Fruit fly (Drosophila melanogaster): Measurements from ENCODE around the gene CG7246.

The CG7246 gene

dm6 chrX:9075641-9076324 is 5.1 kb downstream of the CG7246 start:
- TF ChIP-seq CTCF (optimal IDR thresholded peaks at IDR 0.05) (no peak), CG8478 (optimal IDR thresholded peaks at IDR 0.05) (no peak)

dm6 chrX:9074040-9074439 is 6.8 kb downstream of the CG7246 start:
- TF ChIP-seq CTCF (optimal IDR thresholded peaks at IDR 0.05) (no peak), CG8478 (optimal IDR thresholded peaks at IDR 0.05) (no peak)

- TF ChIP-seq CTCF (optimal IDR thresholded peaks at IDR 0.05) (no peak), CG8478 (optimal IDR thresholded peaks at IDR 0.05) (no peak)
These were observed 9.5 kb downstream of the CG7246 start, which contains the start of gene CG10970 for dm6 chrX:9071308-9071707. Gene CG10970 (minus strand): TSS chrX:9071408.

dm6 chrX:9068822-9069221 is 12.0 kb downstream of the CG7246 start:
- TF ChIP-seq CG8478 (optimal IDR thresholded peaks at IDR 0.05) (no peak), CTCF (optimal IDR thresholded peaks at IDR 0.05) (no peak)

- no peak for TF ChIP-seq CTCF (optimal IDR thresholded peaks at IDR 0.05)
- no peak for TF ChIP-seq CG8478 (optimal IDR thresholded peaks at IDR 0.05)
These were observed 12.9 kb downstream of the CG7246 start, which contains the start of gene CG15365 for dm6 chrX:9067754-9068477. Gene CG15365 (minus strand): TSS chrX:9067983.

- no peak for TF ChIP-seq CTCF (optimal IDR thresholded peaks at IDR 0.05)
- TF ChIP-seq CG8478 (optimal IDR thresholded peaks at IDR 0.05) = no peak
These were observed 13.9 kb downstream of the CG7246 start for dm6 chrX:9066802-9067489.

- TF ChIP-seq CG8478 (optimal IDR thresholded peaks at IDR 0.05) = no peak
- TF ChIP-seq CTCF (optimal IDR thresholded peaks at IDR 0.05) = no peak
These were observed 16.8 kb downstream of the CG7246 start for dm6 chrX:9064029-9064428.

- TF ChIP-seq CG8478 (optimal IDR thresholded peaks at IDR 0.05) = no peak
- TF ChIP-seq CTCF (optimal IDR thresholded peaks at IDR 0.05) = no peak
These were observed 17.4 kb downstream of the CG7246 start for dm6 chrX:9063425-9063824.

dm6 chrX:9062665-9063064 is 18.2 kb downstream of the CG7246 start:
- TF ChIP-seq CG8478 (optimal IDR thresholded peaks at IDR 0.05) = no peak

- TF ChIP-seq CTCF (optimal IDR thresholded peaks at IDR 0.05) (no peak), CG8478 (optimal IDR thresholded peaks at IDR 0.05) (no peak)
These were observed 19.6 kb downstream of the CG7246 start for dm6 chrX:9061299-9061698.

dm6 chrX:9060078-9060477 is 20.8 kb downstream of the CG7246 start:
- TF ChIP-seq CG8478 (optimal IDR thresholded peaks at IDR 0.05) (no peak), CTCF (optimal IDR thresholded peaks at IDR 0.05) (no peak)

- TF ChIP-seq CG8478 (optimal IDR thresholded peaks at IDR 0.05) = no peak
- no peak for TF ChIP-seq CTCF (optimal IDR thresholded peaks at IDR 0.05)
These were observed 31.9 kb downstream of the CG7246 start for dm6 chrX:9048941-9049340.

- no peak for TF ChIP-seq CG8478 (optimal IDR thresholded peaks at IDR 0.05)
- no peak for TF ChIP-seq CTCF (optimal IDR thresholded peaks at IDR 0.05)
These were observed 32.5 kb downstream of the CG7246 start for dm6 chrX:9048385-9048750.

- TF ChIP-seq CTCF (optimal IDR thresholded peaks at IDR 0.05) (no peak), CG8478 (optimal IDR thresholded peaks at IDR 0.05) (no peak)
These were observed 33.0 kb downstream of the CG7246 start for dm6 chrX:9047725-9048384.

- TF ChIP-seq CG8478 (optimal IDR thresholded peaks at IDR 0.05) = no peak
- TF ChIP-seq CTCF (optimal IDR thresholded peaks at IDR 0.05) = no peak
These were observed 33.9 kb downstream of the CG7246 start for dm6 chrX:9046986-9047385.
